Worm (Caenorhabditis elegans): ENCODE data around the gene eak-4.

The eak-4 gene

ce11 chrIV:12525409-12525808 lies at the start of gene eak-4:
eak-4 (minus strand) TSS chrIV:12525509.
- no peak for TF ChIP-seq K12H6.12 (tag; optimal IDR thresholded peaks at IDR 0.05)
- TF ChIP-seq ztf-26 (tag; optimal IDR thresholded peaks at IDR 0.05), result no peak
- TF ChIP-seq atf-7 (tag; optimal IDR thresholded peaks at IDR 0.05), result no peak
- no peak for TF ChIP-seq nfyb-1 (GFP tag; IDR thresholded peaks at IDR 0.05)
- no peak for TF ChIP-seq tbp1 (GFP tag; optimal IDR thresholded peaks at IDR 0.05)
- no peak for TF ChIP-seq unc-130 (GFP tag; optimal IDR thresholded peaks at IDR 0.05)
- TF ChIP-seq F52B5.7 (tag; optimal IDR thresholded peaks at IDR 0.05), result no peak
- no peak for TF ChIP-seq snpc-1.1 (tag; optimal IDR thresholded peaks at IDR 0.05; ENCODE audit: insufficient read depth)
- TF ChIP-seq tbx-9 (tag; optimal IDR thresholded peaks at IDR 0.05; ENCODE audit: borderline replicate concordance), result no peak
- TF ChIP-seq repo-1 (tag; optimal IDR thresholded peaks at IDR 0.05), result no peak

- TF ChIP-seq hsf-1 (GFP tag; IDR thresholded peaks at IDR 0.05) (no peak), ama-1 (optimal IDR thresholded peaks at IDR 0.05) (no peak), ama-1 (GFP tag; optimal IDR thresholded peaks at IDR 0.05) (no peak), let-607 (tag; optimal IDR thresholded peaks at IDR 0.05) (no peak), F10E7.11 (tag; optimal IDR thresholded peaks at IDR 0.05) (no peak), hmg-20 (GFP tag; IDR thresholded peaks at IDR 0.05) (no peak)
Measured at ce11 chrIV:12574265-12574664, 49.0 kb upstream of the eak-4 start.

ce11 chrIV:12573068-12573467 lies 47.8 kb upstream of the eak-4 start, which contains the start of gene K08E7.5:
K08E7.5 (plus strand) TSS chrIV:12573368.
- TF ChIP-seq ztf-3 (GFP tag; optimal IDR thresholded peaks at IDR 0.05) (no peak), pha-4 (tag; optimal IDR thresholded peaks at IDR 0.05) (no peak)

- TF ChIP-seq nfya-2 (GFP tag; IDR thresholded peaks at IDR 0.05) (no peak), lsy-27 (tag; optimal IDR thresholded peaks at IDR 0.05; ENCODE audit: borderline replicate concordance, insufficient read depth) (no peak), ama-1 (optimal IDR thresholded peaks at IDR 0.05) (no peak), ama-1 (GFP tag; optimal IDR thresholded peaks at IDR 0.05) (no peak), hmg-20 (GFP tag; IDR thresholded peaks at IDR 0.05) (no peak), dox-1 (GFP tag; IDR thresholded peaks at IDR 0.05) (no peak), sptf-2 (GFP tag; optimal IDR thresholded peaks at IDR 0.05) (no peak), let-607 (tag; optimal IDR thresholded peaks at IDR 0.05) (no peak), ztf-26 (tag; optimal IDR thresholded peaks at IDR 0.05) (no peak), lin-35 (GFP tag; optimal IDR thresholded peaks at IDR 0.05) (no peak), Y53G8AR.9 (GFP tag; conservative IDR thresholded peaks at IDR 0.05) (no peak), hmg-1.2 (GFP tag; IDR thresholded peaks at IDR 0.05) (no peak)
Measured at ce11 chrIV:12571047-12571446, 45.7 kb upstream of the eak-4 start, which contains the start of gene K08E7.4. K08E7.4 (minus strand) TSS chrIV:12571147.

- TF ChIP-seq F37B4.10 (GFP tag; IDR thresholded peaks at IDR 0.05) (no peak), lin-26 (GFP tag; IDR thresholded peaks at IDR 0.05) (no peak), hsf-1 (GFP tag; IDR thresholded peaks at IDR 0.05) (peak; percentile 62), madf-6 (GFP tag; IDR thresholded peaks at IDR 0.05) (peak; percentile 65), ekl-4 (GFP tag; IDR thresholded peaks at IDR 0.05) (peak; percentile 57), lag-1 (GFP tag; IDR thresholded peaks at IDR 0.05) (no peak), B0336.3 (GFP tag; IDR thresholded peaks at IDR 0.05) (peak; percentile 66), F39B2.1 (GFP tag; IDR thresholded peaks at IDR 0.05) (no peak), rcor-1 (GFP tag; IDR thresholded peaks at IDR 0.05) (no peak), ceh-100 (GFP tag; IDR thresholded peaks at IDR 0.05) (no peak), F49E8.2 (tag; optimal IDR thresholded peaks at IDR 0.05; ENCODE audit: insufficient read depth) (peak; percentile 61), sea-2 (GFP tag; IDR thresholded peaks at IDR 0.05) (no peak), chd-7 (tag; optimal IDR thresholded peaks at IDR 0.05) (no peak), aptf-2 (GFP tag; conservative IDR thresholded peaks at IDR 0.05) (no peak), egl-44 (GFP tag; IDR thresholded peaks at IDR 0.05) (no peak), B0035.1 (tag; optimal IDR thresholded peaks at IDR 0.05) (no peak), athp-1 (tag; optimal IDR thresholded peaks at IDR 0.05) (peak; percentile 45), pha-4 (tag; optimal IDR thresholded peaks at IDR 0.05) (no peak), zfh-2 (GFP tag; conservative IDR thresholded peaks at IDR 0.05) (no peak), atf-7 (tag; optimal IDR thresholded peaks at IDR 0.05) (peak; percentile 1), C06A6.2 (GFP tag; conservative IDR thresholded peaks at IDR 0.05) (no peak)
Measured at ce11 chrIV:12570546-12570945, 45.2 kb upstream of the eak-4 start.

Measured in whole organism, young adult.